Worm (Caenorhabditis elegans): ENCODE data around the gene Y49E10.30.

- TF ChIP-seq pha-4 (tag; optimal IDR thresholded peaks at IDR 0.05) = no peak
- TF ChIP-seq lin-35 (GFP tag; optimal IDR thresholded peaks at IDR 0.05) = peak in 1 of 3 experiments; percentile 45
- TF ChIP-seq rcor-1 (GFP tag; IDR thresholded peaks at IDR 0.05) = no peak
- TF ChIP-seq ets-4 (GFP tag; optimal IDR thresholded peaks at IDR 0.05) = no peak
- TF ChIP-seq madf-3 (GFP tag; IDR thresholded peaks at IDR 0.05) = no peak
- no peak for TF ChIP-seq atf-7 (tag; optimal IDR thresholded peaks at IDR 0.05)
- TF ChIP-seq ceh-40 (GFP tag; IDR thresholded peaks at IDR 0.05) = no peak
- TF ChIP-seq nfya-1 (tag; optimal IDR thresholded peaks at IDR 0.05; ENCODE audit: borderline replicate concordance, insufficient read depth) = no peak
- TF ChIP-seq hmg-1.2 (GFP tag; IDR thresholded peaks at IDR 0.05) = no peak
- TF ChIP-seq aptf-3 (GFP tag; IDR thresholded peaks at IDR 0.05) = no peak
- TF ChIP-seq ZK185.1 (tag; optimal IDR thresholded peaks at IDR 0.05; ENCODE audit: poor library complexity, severe bottlenecking) = no peak
Measured at ce11 chrIII:12370011-12370506, 16.6 kb upstream of the Y49E10.30 start, which contains the start of gene rpt-6.
